Worm (Caenorhabditis elegans) whole organism, L3 larva: ENCODE measurements around the gene F55F10.3.

ENCODE experiments used
- R02D3.7 ChIP-seq: fragments of 150-350 bp; optimal IDR thresholded peaks from 2 replicates; lab custom pipeline; 2014; ENCODE audit warnings: missing biosample characterization, missing genetic modification characterization
- ZK546.5 ChIP-seq: sonication (generic microtip); optimal IDR thresholded peaks from 2 replicates; lab custom pipeline; 2017; ENCODE audit warnings: missing biosample characterization, missing genetic modification characterization
- aly-2 ChIP-seq: fragments of 150-350 bp; optimal IDR thresholded peaks from 2 replicates; lab custom pipeline; 2014; ENCODE audit warnings: missing biosample characterization, missing genetic modification characterization
- ama-1 ChIP-seq: fragments of 150-350 bp; optimal IDR thresholded peaks from 2 replicates; lab custom pipeline; 2018
- ceh-16 ChIP-seq: sonication (generic microtip); optimal IDR thresholded peaks from 2 replicates; lab custom pipeline; 2017; ENCODE audit warnings: missing biosample characterization, missing genetic modification characterization
- ceh-28 ChIP-seq: fragments of 150-350 bp; optimal IDR thresholded peaks from 2 replicates; lab custom pipeline; 2014; ENCODE audit warnings: missing biosample characterization, missing genetic modification reagents, missing genetic modification characterization
- ceh-82 ChIP-seq: fragments of 150-350 bp; optimal IDR thresholded peaks from 2 replicates; lab custom pipeline; 2014; ENCODE audit warnings: missing biosample characterization, missing genetic modification characterization
- ceh-9 ChIP-seq: sonication (generic microtip); optimal IDR thresholded peaks from 2 replicates; lab custom pipeline; 2018; ENCODE audit warnings: missing biosample characterization, missing genetic modification characterization
- daf-12 ChIP-seq: fragments of 150-350 bp; optimal IDR thresholded peaks from 2 replicates; lab custom pipeline; 2014; ENCODE audit warnings: missing biosample characterization, missing genetic modification reagents, missing genetic modification characterization
- egl-5 ChIP-seq: fragments of 150-350 bp; optimal IDR thresholded peaks from 2 replicates; lab custom pipeline; 2017; ENCODE audit warnings: missing biosample characterization, missing genetic modification reagents, missing genetic modification characterization, inconsistent platforms
- elt-1 ChIP-seq: fragments of 150-350 bp; optimal IDR thresholded peaks from 2 replicates; lab custom pipeline; 2014; ENCODE audit warnings: missing biosample characterization, missing genetic modification characterization
- elt-2 ChIP-seq: sonication (generic microtip); optimal IDR thresholded peaks from 2 replicates; lab custom pipeline; 2016; ENCODE audit warnings: missing genetic modification reagents, mild to moderate bottlenecking, missing genetic modification characterization, missing compliant biosample characterization
- elt-3 ChIP-seq, 3 experiments: fragments of 150-350 bp in 1 of 3; sonication (generic microtip) in 2 of 3; optimal IDR thresholded peaks; 2 replicates in 2 of 3; 4 replicates in 1 of 3; lab custom pipeline; 2014 to 2017; ENCODE audit warnings: missing biosample characterization in 3 of 3, missing genetic modification characterization in 3 of 3
- fos-1 ChIP-seq: fragments of 150-350 bp; optimal IDR thresholded peaks from 2 replicates; lab custom pipeline; 2014; ENCODE audit warnings: missing biosample characterization, missing genetic modification characterization
- lin-39 ChIP-seq: fragments of 150-350 bp; optimal IDR thresholded peaks from 2 replicates; lab custom pipeline; 2018; ENCODE audit warnings: missing biosample characterization, missing genetic modification reagents, missing genetic modification characterization
- lsy-12 ChIP-seq: sonication (generic microtip); optimal IDR thresholded peaks from 2 replicates; lab custom pipeline; 2016; ENCODE audit warnings: mild to moderate bottlenecking, missing genetic modification characterization, missing compliant biosample characterization
- nfya-1 ChIP-seq: sonication (generic microtip); optimal IDR thresholded peaks from 2 replicates; lab custom pipeline; 2017; ENCODE audit warnings: missing genetic modification characterization, mild to moderate bottlenecking, missing compliant biosample characterization, antibody characterized with exemption, moderate library complexity; ENCODE audit not compliant: insufficient read depth
- nhr-12 ChIP-seq: fragments of 150-350 bp; optimal IDR thresholded peaks from 2 replicates; lab custom pipeline; 2014; ENCODE audit warnings: missing biosample characterization, missing genetic modification characterization
- nhr-23 ChIP-seq: fragments of 150-350 bp; optimal IDR thresholded peaks from 2 replicates; lab custom pipeline; 2014; ENCODE audit warnings: missing biosample characterization, missing genetic modification reagents, missing genetic modification characterization
- nhr-237 ChIP-seq: fragments of 150-350 bp; optimal IDR thresholded peaks from 2 replicates; lab custom pipeline; 2014; ENCODE audit warnings: missing biosample characterization, missing genetic modification characterization
- nhr-25 ChIP-seq: sonication (generic microtip); optimal IDR thresholded peaks from 2 replicates; lab custom pipeline; 2017; ENCODE audit warnings: missing biosample characterization, missing genetic modification characterization
- nhr-28 ChIP-seq: fragments of 150-350 bp; optimal IDR thresholded peaks from 2 replicates; lab custom pipeline; 2014; ENCODE audit warnings: missing biosample characterization, missing genetic modification characterization
- nhr-43 ChIP-seq: sonication (generic microtip); optimal IDR thresholded peaks from 2 replicates; lab custom pipeline; 2016; ENCODE audit warnings: mild to moderate bottlenecking, missing genetic modification characterization, missing compliant biosample characterization; ENCODE audit not compliant: poor library complexity, severe bottlenecking
- nhr-77 ChIP-seq: fragments of 150-350 bp; optimal IDR thresholded peaks from 2 replicates; lab custom pipeline; 2014; ENCODE audit warnings: missing biosample characterization, missing genetic modification characterization
- pha-4 ChIP-seq: fragments of 150-350 bp; optimal IDR thresholded peaks from 2 replicates; lab custom pipeline; 2014; ENCODE audit warnings: missing biosample characterization, missing genetic modification reagents, missing genetic modification characterization
- pqm-1 ChIP-seq: fragments of 150-350 bp; optimal IDR thresholded peaks from 2 replicates; lab custom pipeline; 2017; ENCODE audit warnings: missing biosample characterization, missing genetic modification characterization, inconsistent platforms
- sea-2 ChIP-seq: fragments of 150-350 bp; sonication (generic microtip); optimal IDR thresholded peaks from 4 replicates; lab custom pipeline; 2014; ENCODE audit warnings: missing biosample characterization, missing genetic modification reagents, missing genetic modification characterization
- snpc-4 ChIP-seq: fragments of 150-350 bp; optimal IDR thresholded peaks from 2 replicates; lab custom pipeline; 2014; ENCODE audit warnings: missing biosample characterization, missing genetic modification characterization
- tbx-2 ChIP-seq: sonication (generic microtip); optimal IDR thresholded peaks from 2 replicates; lab custom pipeline; 2016; ENCODE audit warnings: mild to moderate bottlenecking, missing genetic modification characterization, missing compliant biosample characterization
- unc-39 ChIP-seq: sonication (generic microtip); optimal IDR thresholded peaks from 4 replicates; lab custom pipeline; 2017; ENCODE audit warnings: missing biosample characterization, missing genetic modification characterization
- unc-62 ChIP-seq: fragments of 150-350 bp; sonication (generic microtip); optimal IDR thresholded peaks from 4 replicates; lab custom pipeline; 2014; ENCODE audit warnings: missing biosample characterization, missing genetic modification reagents, missing genetic modification characterization
- zag-1 ChIP-seq: fragments of 150-350 bp; optimal IDR thresholded peaks from 2 replicates; lab custom pipeline; 2014; ENCODE audit warnings: missing biosample characterization, missing genetic modification characterization
- ztf-4 ChIP-seq: fragments of 150-350 bp; optimal IDR thresholded peaks from 2 replicates; lab custom pipeline; 2014; ENCODE audit warnings: missing biosample characterization, missing genetic modification characterization

The F55F10.3 gene

ce11 chrIV:4393488-4393887, 33.7 kb downstream of the F55F10.3 start:
- TF ChIP-seq tbx-2 = no peak
- no peak for TF ChIP-seq elt-2 (tag; lab: Kevin White, UChicago)
- TF ChIP-seq elt-1 = no peak
- TF ChIP-seq ceh-9 (tag; lab: Kevin White, UChicago) = no peak
- no peak for TF ChIP-seq zag-1 (tag; lab: Kevin White, UChicago)
- TF ChIP-seq ZK546.5 (tag; lab: Kevin White, UChicago) = no peak
- TF ChIP-seq unc-62 (GFP tag; lab: Kevin White, UChicago) = no peak
- TF ChIP-seq nhr-77 (tag; lab: Kevin White, UChicago) = no peak
- no peak for TF ChIP-seq snpc-4 (tag; lab: Kevin White, UChicago)
- no peak for TF ChIP-seq lsy-12 (tag; lab: Kevin White, UChicago)
- TF ChIP-seq ama-1 = no peak
- no peak for TF ChIP-seq lin-39 (tag; lab: Kevin White, UChicago)
- no peak for TF ChIP-seq ceh-16 (tag; lab: Kevin White, UChicago)
- no peak for TF ChIP-seq sea-2 (GFP tag; lab: Kevin White, UChicago)
- TF ChIP-seq ztf-4 (tag; lab: Kevin White, UChicago) = no peak
- TF ChIP-seq, all 47 proteins: peak for 0

ce11 chrIV:4393942-4394460, 34.2 kb downstream of the F55F10.3 start, which contains the start of gene ell-1:
Gene ell-1 (plus strand): TSS chrIV:4394410.
- TF ChIP-seq pha-4 (peak; percentile 18), ceh-28 (tag; lab: Kevin White, UChicago) (peak; percentile 4), ceh-82 (tag; lab: Kevin White, UChicago) (no peak), nfya-1 (peak; percentile 3), ceh-9 (tag; lab: Kevin White, UChicago) (no peak)

ce11 chrIV:4395555-4395954, 35.8 kb downstream of the F55F10.3 start:
- TF ChIP-seq snpc-4 (tag; lab: Kevin White, UChicago) (no peak), nhr-77 (tag; lab: Kevin White, UChicago) (no peak), unc-62 (GFP tag; lab: Kevin White, UChicago) (no peak), aly-2 (tag; lab: Kevin White, UChicago) (no peak), ceh-16 (tag; lab: Kevin White, UChicago) (no peak), sea-2 (GFP tag; lab: Kevin White, UChicago) (no peak), lin-39 (tag; lab: Kevin White, UChicago) (no peak), elt-2 (tag; lab: Kevin White, UChicago) (no peak), nhr-237 (tag; lab: Kevin White, UChicago) (no peak), fos-1 (no peak), nhr-28 (no peak), unc-39 (tag; lab: Kevin White, UChicago) (no peak), nhr-12 (tag; lab: Kevin White, UChicago) (no peak), R02D3.7 (tag; lab: Kevin White, UChicago) (no peak), daf-12 (tag; lab: Kevin White, UChicago) (no peak)
- TF ChIP-seq, all 47 proteins: peak for 0

- TF ChIP-seq elt-3 (tag; optimal IDR thresholded peaks at IDR 0.05; lab: Kevin White, UChicago) = no peak
- peak; percentile 68 for TF ChIP-seq nhr-43 (tag; lab: Kevin White, UChicago)
- peak; percentile 53 for TF ChIP-seq nhr-23
- TF ChIP-seq nfya-1 = no peak
- TF ChIP-seq pqm-1 (tag; lab: Kevin White, UChicago) = no peak
- TF ChIP-seq nhr-77 (tag; lab: Kevin White, UChicago) = no peak
- no peak for TF ChIP-seq ceh-9 (tag; lab: Kevin White, UChicago)
- peak; percentile 89 for TF ChIP-seq nhr-25 (tag; lab: Kevin White, UChicago)
- no peak for TF ChIP-seq tbx-2
- no peak for TF ChIP-seq fos-1
- no peak for TF ChIP-seq egl-5 (tag; lab: Kevin White, UChicago)
Measured at ce11 chrIV:4396052-4396821, 36.5 kb downstream of the F55F10.3 start.
